Fruit fly (Drosophila melanogaster): Measurements from ENCODE around the gene CG31510.

The CG31510 gene

DNA sequence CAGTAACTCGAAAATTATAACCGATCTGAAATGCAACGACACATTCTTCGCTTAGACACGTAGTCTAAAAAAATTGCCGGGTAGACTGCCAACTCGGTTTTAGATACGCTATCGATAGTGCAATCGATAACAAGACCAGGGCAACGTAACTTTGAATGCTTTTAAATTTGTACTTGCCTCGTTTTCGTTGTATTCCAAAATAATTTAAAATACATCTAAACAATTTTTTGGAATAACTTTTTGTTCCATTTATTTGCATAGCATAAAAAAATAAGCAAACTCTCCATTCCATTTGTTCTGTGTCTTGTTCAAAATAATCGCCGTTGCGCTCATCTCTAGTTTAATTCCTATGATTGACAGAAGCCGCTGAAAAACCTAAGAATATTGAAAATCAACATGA lies 53.2 kb downstream of the CG31510 start, which contains the start of the genes Stt3B and CG11839 (continued):
- TF ChIP-seq CG18011 (GFP tag; optimal IDR thresholded peaks at IDR 0.05) (peak; percentile 46), slou (GFP tag; optimal IDR thresholded peaks at IDR 0.05) (peak; percentile 48), C15 (GFP tag; IDR thresholded peaks at IDR 0.05) (no peak), CG8290 (GFP tag; optimal IDR thresholded peaks at IDR 0.05) (peak; percentile 70), CG8290 (tag; optimal IDR thresholded peaks at IDR 0.05) (no peak), ab (GFP tag; optimal IDR thresholded peaks at IDR 0.05) (no peak), Hr39 (optimal IDR thresholded peaks at IDR 0.05) (no peak), CG7839 (tag; optimal IDR thresholded peaks at IDR 0.05) (no peak), dmrt11E (tag; optimal IDR thresholded peaks at IDR 0.05) (peak; percentile 53), emc (GFP tag; optimal IDR thresholded peaks at IDR 0.05) (peak; percentile 35), br (optimal IDR thresholded peaks at IDR 0.05) (no peak), Six4 (GFP tag; optimal IDR thresholded peaks at IDR 0.05) (peak; percentile 74), CTCF (GFP tag; optimal IDR thresholded peaks at IDR 0.05) (no peak), Asciz (GFP tag; optimal IDR thresholded peaks at IDR 0.05) (no peak), lbe (GFP tag; optimal IDR thresholded peaks at IDR 0.05) (peak; percentile 73), CG16779 (GFP tag; IDR thresholded peaks at IDR 0.05) (no peak), Ets97D (GFP tag; optimal IDR thresholded peaks at IDR 0.05) (peak; percentile 90), CG9932 (GFP tag; IDR thresholded peaks at IDR 0.05) (peak; percentile 87), kni (GFP tag; optimal IDR thresholded peaks at IDR 0.05) (no peak), CG10267 (tag; optimal IDR thresholded peaks at IDR 0.05) (peak; percentile 77), cas (GFP tag; IDR thresholded peaks at IDR 0.05) (peak; percentile 10; the same call in 1 of the 2 replicates), esg (GFP tag; conservative IDR thresholded peaks at IDR 0.05) (0 out of 2 replicates have a peak, but pooled peaks have one; percentile 23), kay (GFP tag; optimal IDR thresholded peaks at IDR 0.05) (peak; percentile 48), Deaf1 (tag; optimal IDR thresholded peaks at IDR 0.05) (no peak), danr (GFP tag; IDR thresholded peaks at IDR 0.05) (no peak), sr (GFP tag; IDR thresholded peaks at IDR 0.05) (no peak), CG9437 (GFP tag; optimal IDR thresholded peaks at IDR 0.05) (peak; percentile 71), HLH3B (GFP tag; IDR thresholded peaks at IDR 0.05) (peak; percentile 56; the same call in 1 of the 2 replicates), Optix (GFP tag; IDR thresholded peaks at IDR 0.05) (peak; percentile 40; the same call in 1 of the 3 replicates), caup (GFP tag; optimal IDR thresholded peaks at IDR 0.05; ENCODE audit: severe bottlenecking) (no peak), CG11085 (GFP tag; IDR thresholded peaks at IDR 0.05) (no peak), inv (GFP tag; IDR thresholded peaks at IDR 0.05; ENCODE audit: partially characterized antibody) (peak; percentile 89), CG3407 (GFP tag; optimal IDR thresholded peaks at IDR 0.05) (peak; percentile 6), Ets65A (GFP tag) (peak; percentile 97), CG5180 (GFP tag; optimal IDR thresholded peaks at IDR 0.05) (no peak), sens-2 (GFP tag; IDR thresholded peaks at IDR 0.05) (no peak), dmrt99B (tag; optimal IDR thresholded peaks at IDR 0.05) (no peak), CG1603 (tag; optimal IDR thresholded peaks at IDR 0.05) (peak; percentile 93), tup (GFP tag; optimal IDR thresholded peaks at IDR 0.05) (peak; percentile 19), Meics (GFP tag; optimal IDR thresholded peaks at IDR 0.05) (no peak), dan (GFP tag; IDR thresholded peaks at IDR 0.05) (no peak), Max (GFP tag; optimal IDR thresholded peaks at IDR 0.05) (peak; percentile 77), HmgZ (tag; optimal IDR thresholded peaks at IDR 0.05) (peak; percentile 89), CG32767 (GFP tag; IDR thresholded peaks at IDR 0.05) (no peak), CG4360 (GFP tag; IDR thresholded peaks at IDR 0.05) (no peak), CG10543 (GFP tag; optimal IDR thresholded peaks at IDR 0.05) (no peak), CG6683 (GFP tag; optimal IDR thresholded peaks at IDR 0.05) (no peak), HLHmδ (GFP tag; optimal IDR thresholded peaks at IDR 0.05) (no peak), Usf (GFP tag; optimal IDR thresholded peaks at IDR 0.05) (no peak), Ravus (GFP tag; IDR thresholded peaks at IDR 0.05) (no peak), zen (tag; optimal IDR thresholded peaks at IDR 0.05) (peak; percentile 48), CG2120 (GFP tag; optimal IDR thresholded peaks at IDR 0.05) (peak; percentile 91), zfh1 (GFP tag; IDR thresholded peaks at IDR 0.05) (peak; percentile 70)
